Worm (Caenorhabditis elegans) whole organism, L4/young adult: ENCODE data around the gene H04M03.12.

Source experiments
- W03F9.2 ChIP-seq: fragments of 150-350 bp; optimal IDR thresholded peaks from 2 replicates; lab custom pipeline; 2014; ENCODE audit warnings: missing biosample characterization, missing genetic modification characterization
- dao-5 ChIP-seq: sonication (generic microtip); optimal IDR thresholded peaks from 2 replicates; lab custom pipeline; 2016; ENCODE audit warnings: missing genotype, missing genetic modification characterization, moderate library complexity, missing compliant biosample characterization
- him-1 ChIP-seq: sonication (generic microtip); optimal IDR thresholded peaks from 2 replicates; lab custom pipeline; 2016; ENCODE audit warnings: missing genotype, missing genetic modification reagents, missing genetic modification characterization, missing compliant biosample characterization

DNA sequence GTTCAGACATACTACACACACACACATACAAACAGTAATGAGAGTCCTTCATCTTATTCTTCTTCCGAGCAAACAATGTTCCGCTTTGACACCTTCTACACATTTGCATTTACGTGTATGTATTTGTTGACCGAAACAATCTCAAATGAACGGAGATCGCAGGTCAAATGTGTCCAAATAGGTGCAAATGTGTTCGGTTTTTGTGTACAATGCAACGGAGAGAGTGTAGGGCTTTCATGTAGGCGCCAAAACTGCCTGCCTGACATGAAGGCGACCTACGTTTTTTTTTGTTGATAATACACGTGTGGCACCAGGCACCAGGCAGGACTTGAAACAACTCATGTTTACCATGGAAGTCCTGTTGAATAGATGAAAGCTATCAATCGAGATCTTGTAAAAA lies 46.2 kb downstream of the H04M03.12 start:
- TF ChIP-seq W03F9.2 (tag; lab: Kevin White, UChicago) (no peak), him-1 (tag; lab: Kevin White, UChicago) (no peak), dao-5 (tag; lab: Kevin White, UChicago) (no peak)
